Fruit fly (Drosophila melanogaster) Kc167 (cell line): ENCODE measurements around the gene CG31809.

Source experiments
- Sin3A ChIP-seq: fragments of >200 bp; optimal IDR thresholded peaks from 2 replicates; lab custom pipeline; 2018; ENCODE audit warnings: missing external identifiers
- h ChIP-seq: fragments of >200 bp; optimal IDR thresholded peaks from 3 replicates; lab custom pipeline; 2018; ENCODE audit warnings: missing external identifiers
- insv ChIP-seq: fragments of >200 bp; optimal IDR thresholded peaks from 3 replicates; lab custom pipeline; 2018; ENCODE audit warnings: missing external identifiers
- psq ChIP-seq: fragments of >200 bp; optimal IDR thresholded peaks from 2 replicates; lab custom pipeline; 2017; ENCODE audit warnings: missing external identifiers
- ttk ChIP-seq: sonication (Bioruptor generic); optimal IDR thresholded peaks from 2 replicates; lab custom pipeline; 2017; ENCODE audit warnings: missing external identifiers

- TF ChIP-seq ttk (no peak), insv (lab: Kevin White, UChicago) (no peak), Sin3A (no peak), psq (lab: Kevin White, UChicago) (no peak), h (lab: Kevin White, UChicago) (no peak)
Measured at dm6 chr2L:16857665-16858064, 849 bp downstream of the CG31809 start.
